Fruit fly (Drosophila melanogaster) whole organism, prepupa: Measurements from ENCODE around the gene P5CDh1.

Experiments used
- CG31627 ChIP-seq: fragments of 200-800 bp; sonication (Bioruptor generic); optimal IDR thresholded peaks from 3 replicates; lab custom pipeline; 2016; ENCODE audit warnings: missing biosample characterization, missing genetic modification characterization
- CG6792 ChIP-seq: fragments of 200-800 bp; sonication (Bioruptor generic); optimal IDR thresholded peaks from 3 replicates; lab custom pipeline; 2016; ENCODE audit warnings: missing biosample characterization, missing genetic modification characterization
- CG6854 ChIP-seq: fragments of 200-800 bp; sonication (Bioruptor generic); optimal IDR thresholded peaks from 2 replicates; lab custom pipeline; 2017; ENCODE audit warnings: missing biosample characterization, mild to moderate bottlenecking, missing genetic modification characterization
- Met ChIP-seq: fragments of 200-800 bp; sonication (Bioruptor generic); optimal IDR thresholded peaks from 3 replicates; lab custom pipeline; 2016; ENCODE audit warnings: missing biosample characterization, missing genetic modification characterization
- eg ChIP-seq: fragments of 200-800 bp; sonication (Bioruptor generic); IDR thresholded peaks from 3 replicates; pipeline ENCODE4 v1.3.6; 2022; ENCODE audit warnings: missing biosample characterization, missing genetic modification characterization
- fkh ChIP-seq: fragments of 200-800 bp; sonication (Bioruptor generic); optimal IDR thresholded peaks from 3 replicates; lab custom pipeline; 2017; ENCODE audit warnings: missing biosample characterization, mild to moderate bottlenecking, missing genetic modification characterization, moderate library complexity

DNA sequence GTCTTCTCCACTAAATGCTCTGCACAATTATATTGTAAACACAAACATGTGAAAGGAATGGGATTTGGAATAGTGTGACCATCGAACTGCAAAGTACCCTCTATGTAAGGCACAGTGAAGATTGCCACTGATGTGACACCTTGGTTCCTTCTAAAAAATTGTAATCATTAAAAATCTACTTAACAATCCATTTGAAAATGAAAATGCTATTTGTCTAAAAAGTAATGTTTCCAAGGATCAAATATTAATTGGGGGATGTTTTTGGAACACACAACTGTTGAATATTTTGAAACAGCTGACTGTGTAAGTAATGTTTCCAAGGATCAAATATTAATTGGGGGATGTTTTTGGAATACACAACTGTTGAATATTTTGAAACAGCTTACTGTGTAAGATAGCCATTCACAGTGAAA lies 13.0 kb downstream of the P5CDh1 start, which contains the start of gene CG32448:
- peak; percentile 46 for TF ChIP-seq fkh (GFP tag; lab: Kevin White, UChicago)
- TF ChIP-seq eg, result peak; percentile 88
- peak; percentile 82 for TF ChIP-seq CG31627 (GFP tag; lab: Kevin White, UChicago)
- no peak for TF ChIP-seq CG6854 (GFP tag; lab: Kevin White, UChicago)
- TF ChIP-seq Met (GFP tag; lab: Kevin White, UChicago), result no peak
- peak; percentile 42 for TF ChIP-seq CG6792
